Fruit fly (Drosophila melanogaster) whole organism, prepupa: Measurements from ENCODE around the gene et.

Experiments
- Blimp-1 ChIP-seq: fragments of 200-800 bp; sonication (Bioruptor generic); optimal IDR thresholded peaks from 3 replicates; lab custom pipeline; 2017; ENCODE audit warnings: missing biosample characterization, missing genetic modification characterization, mild to moderate bottlenecking, moderate library complexity, missing genetic modification reagents
- CG10631 ChIP-seq: fragments of 200-800 bp; sonication (Bioruptor generic); optimal IDR thresholded peaks from 2 replicates; lab custom pipeline; 2016; ENCODE audit warnings: missing biosample characterization, missing genetic modification characterization
- CG10669 ChIP-seq: fragments of 200-800 bp; sonication (Bioruptor generic); optimal IDR thresholded peaks from 3 replicates; lab custom pipeline; 2018; ENCODE audit warnings: missing biosample characterization, mild to moderate bottlenecking, missing genetic modification characterization, moderate library complexity
- CG11294 ChIP-seq: fragments of 200-800 bp; sonication (Bioruptor generic); IDR thresholded peaks from 2 replicates; pipeline ENCODE4 v1.3.6; 2022; ENCODE audit warnings: missing biosample characterization, missing genetic modification characterization
- CG11902 ChIP-seq: fragments of 200-800 bp; sonication (Bioruptor generic); optimal IDR thresholded peaks from 3 replicates; lab custom pipeline; 2016; ENCODE audit warnings: missing biosample characterization, missing genetic modification characterization
- CG15336 ChIP-seq: fragments of 200-800 bp; sonication (Bioruptor generic); IDR thresholded peaks from 2 replicates; pipeline ENCODE4 v1.3.6; 2022; ENCODE audit warnings: missing biosample characterization, missing genetic modification characterization
- CG16779 ChIP-seq: fragments of 200-800 bp; sonication (Bioruptor generic); optimal IDR thresholded peaks from 3 replicates; lab custom pipeline; 2017; ENCODE audit warnings: missing biosample characterization, mild to moderate bottlenecking, missing genetic modification characterization
- CG3032 ChIP-seq: fragments of 200-800 bp; optimal IDR thresholded peaks from 2 replicates; lab custom pipeline; 2019; ENCODE audit warnings: missing biosample characterization, mild to moderate bottlenecking, missing genetic modification characterization, moderate library complexity
- CG31627 ChIP-seq: fragments of 200-800 bp; sonication (Bioruptor generic); optimal IDR thresholded peaks from 3 replicates; lab custom pipeline; 2016; ENCODE audit warnings: missing biosample characterization, missing genetic modification characterization
- CG32006 ChIP-seq: fragments of 200-800 bp; sonication (Bioruptor generic); optimal IDR thresholded peaks from 3 replicates; lab custom pipeline; 2017; ENCODE audit warnings: missing biosample characterization, mild to moderate bottlenecking, missing genetic modification characterization
- CG34406 ChIP-seq: fragments of 200-800 bp; sonication (Bioruptor generic); optimal IDR thresholded peaks from 3 replicates; lab custom pipeline; 2016; ENCODE audit warnings: missing biosample characterization, missing genetic modification characterization
- CG3919 ChIP-seq: fragments of 200-800 bp; sonication (Bioruptor generic); optimal IDR thresholded peaks from 3 replicates; lab custom pipeline; 2016; ENCODE audit warnings: missing biosample characterization, missing genetic modification characterization
- CG6163 ChIP-seq: fragments of 200-800 bp; sonication (Bioruptor generic); IDR thresholded peaks from 3 replicates; pipeline ENCODE4 v1.3.6; 2022; ENCODE audit warnings: missing biosample characterization, missing genetic modification characterization
- CG8632 ChIP-seq: fragments of 200-800 bp; sonication (Bioruptor generic); optimal IDR thresholded peaks from 3 replicates; lab custom pipeline; 2016; ENCODE audit warnings: missing biosample characterization, missing genetic modification characterization
- Eip75B ChIP-seq: fragments of 200-800 bp; sonication (Bioruptor generic); optimal IDR thresholded peaks from 3 replicates; lab custom pipeline; 2016; ENCODE audit warnings: missing biosample characterization, missing genetic modification characterization
- Eip78C ChIP-seq: fragments of 200-800 bp; sonication (Bioruptor generic); peaks from one replicate; lab custom pipeline; 2016; ENCODE audit warnings: missing biosample characterization, missing genetic modification characterization
- Eip93F ChIP-seq: fragments of 200-800 bp; sonication (Bioruptor generic); optimal IDR thresholded peaks from 2 replicates; lab custom pipeline; 2016; ENCODE audit warnings: missing biosample characterization, mild to moderate bottlenecking, missing genetic modification characterization
- Ets21C ChIP-seq: fragments of 200-800 bp; sonication (Bioruptor generic); optimal IDR thresholded peaks from 3 replicates; lab custom pipeline; 2016; ENCODE audit warnings: missing biosample characterization, missing genetic modification characterization
- Ets96B ChIP-seq: fragments of 200-800 bp; optimal IDR thresholded peaks from 2 replicates; lab custom pipeline; 2019; ENCODE audit warnings: missing biosample characterization, mild to moderate bottlenecking, missing genetic modification characterization, moderate library complexity
- Hr39 ChIP-seq: fragments of 200-800 bp; sonication (Bioruptor generic); optimal IDR thresholded peaks from 2 replicates; lab custom pipeline; 2016; ENCODE audit warnings: missing biosample characterization, missing genetic modification characterization
- Hr4 ChIP-seq: fragments of 200-800 bp; sonication (Bioruptor generic); optimal IDR thresholded peaks from 3 replicates; lab custom pipeline; 2016; ENCODE audit warnings: missing biosample characterization, missing genetic modification characterization
- OdsH ChIP-seq: fragments of 200-800 bp; sonication (Bioruptor generic); optimal IDR thresholded peaks from 3 replicates; lab custom pipeline; 2016; ENCODE audit warnings: missing biosample characterization, missing genetic modification characterization
- Smox ChIP-seq: fragments of 200-800 bp; sonication (Bioruptor generic); optimal IDR thresholded peaks from 3 replicates; lab custom pipeline; 2016; ENCODE audit warnings: missing biosample characterization, missing genetic modification characterization
- Sox102F ChIP-seq: fragments of 200-800 bp; sonication (Bioruptor generic); optimal IDR thresholded peaks from 2 replicates; lab custom pipeline; 2016; ENCODE audit warnings: missing biosample characterization, mild to moderate bottlenecking, missing genetic modification characterization
- Sox14 ChIP-seq: fragments of 200-800 bp; sonication (Bioruptor generic); optimal IDR thresholded peaks from 3 replicates; lab custom pipeline; 2016; ENCODE audit warnings: missing biosample characterization, missing genetic modification characterization
- Sox15 ChIP-seq: fragments of 200-800 bp; sonication (Bioruptor generic); optimal IDR thresholded peaks from 3 replicates; lab custom pipeline; 2016; ENCODE audit warnings: missing biosample characterization, missing genetic modification characterization
- achi ChIP-seq: fragments of 200-800 bp; sonication (Bioruptor generic); optimal IDR thresholded peaks from 3 replicates; lab custom pipeline; 2016; ENCODE audit warnings: missing biosample characterization, missing genetic modification characterization
- acj6 ChIP-seq: fragments of 200-800 bp; sonication (Bioruptor generic); optimal IDR thresholded peaks from 3 replicates; lab custom pipeline; 2016; ENCODE audit warnings: missing biosample characterization, missing genetic modification characterization
- cyc ChIP-seq: fragments of 200-800 bp; sonication (Bioruptor generic); optimal IDR thresholded peaks from 3 replicates; lab custom pipeline; 2016; ENCODE audit warnings: missing biosample characterization, missing genetic modification characterization
- dac ChIP-seq: fragments of 200-800 bp; sonication (Bioruptor generic); optimal IDR thresholded peaks from 2 replicates; lab custom pipeline; 2017; ENCODE audit warnings: missing biosample characterization, mild to moderate bottlenecking, missing genetic modification characterization
- esn ChIP-seq: fragments of 200-800 bp; sonication (Bioruptor generic); optimal IDR thresholded peaks from 2 replicates; lab custom pipeline; 2016; ENCODE audit warnings: missing biosample characterization, mild to moderate bottlenecking, missing genetic modification characterization, moderate library complexity
- fd59A ChIP-seq: fragments of 200-800 bp; sonication (Bioruptor generic); optimal IDR thresholded peaks from 2 replicates; lab custom pipeline; 2017; ENCODE audit warnings: missing biosample characterization, mild to moderate bottlenecking, missing genetic modification characterization, missing genetic modification reagents
- fd85E ChIP-seq: fragments of 200-800 bp; sonication (Bioruptor generic); optimal IDR thresholded peaks from 3 replicates; lab custom pipeline; 2016; ENCODE audit warnings: missing biosample characterization, missing genetic modification characterization
- fkh ChIP-seq: fragments of 200-800 bp; sonication (Bioruptor generic); optimal IDR thresholded peaks from 3 replicates; lab custom pipeline; 2017; ENCODE audit warnings: missing biosample characterization, mild to moderate bottlenecking, missing genetic modification characterization, moderate library complexity
- lz ChIP-seq: fragments of 200-800 bp; sonication (Bioruptor generic); optimal IDR thresholded peaks from 3 replicates; lab custom pipeline; 2016; ENCODE audit warnings: missing biosample characterization, missing genetic modification characterization
- net ChIP-seq: fragments of 200-800 bp; sonication (Bioruptor generic); optimal IDR thresholded peaks from 3 replicates; lab custom pipeline; 2016; ENCODE audit warnings: missing biosample characterization, missing genetic modification characterization
- salr ChIP-seq, 2 experiments: fragments of 200-800 bp; sonication (Bioruptor generic); optimal IDR thresholded peaks; 3 replicates each; lab custom pipeline; 2016 to 2018; ENCODE audit warnings: missing biosample characterization in 2 of 2, missing genetic modification characterization in 2 of 2, mild to moderate bottlenecking in 1 of 2
- topi ChIP-seq: fragments of 200-800 bp; sonication (Bioruptor generic); optimal IDR thresholded peaks from 3 replicates; lab custom pipeline; 2016; ENCODE audit warnings: missing biosample characterization, missing genetic modification characterization
- vri ChIP-seq: fragments of 200-800 bp; sonication (Bioruptor generic); optimal IDR thresholded peaks from 3 replicates; lab custom pipeline; 2016; ENCODE audit warnings: missing biosample characterization, mild to moderate bottlenecking, missing genetic modification characterization

Gene et

DNA sequence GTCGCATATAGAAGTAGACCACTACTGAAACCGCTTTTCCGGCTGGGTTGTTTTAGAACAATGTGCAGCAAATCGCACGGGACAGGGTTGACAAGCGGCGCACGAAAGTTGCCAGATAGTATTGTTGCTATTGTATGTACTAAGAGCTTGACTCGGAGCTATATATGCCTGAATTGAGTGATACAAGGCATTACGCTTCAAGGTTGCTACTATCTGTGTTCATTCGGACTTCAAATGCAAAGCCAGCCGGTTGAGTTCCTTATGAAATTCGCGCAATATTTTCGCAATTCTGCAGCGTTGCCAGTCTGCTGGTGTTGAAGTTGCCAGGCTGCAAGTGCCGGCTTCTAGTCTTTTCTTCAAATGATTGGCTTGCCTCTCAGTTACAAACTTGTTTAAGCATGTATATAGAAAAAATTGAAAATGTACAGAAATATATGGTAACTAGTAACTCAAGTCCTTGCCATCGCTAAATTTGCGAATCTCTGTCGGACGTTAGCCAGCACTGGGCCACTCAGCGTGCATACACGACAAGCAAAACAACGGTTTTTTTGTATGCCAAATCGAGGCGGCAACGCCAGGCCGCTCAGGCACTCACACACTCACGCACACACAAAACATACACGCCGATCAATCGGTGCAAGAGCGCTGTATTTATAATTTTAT lies 23.8 kb downstream of the et start, which contains the start of the genes Ranbp21 and Elys (continued):
- TF ChIP-seq fd85E (GFP tag; lab: Kevin White, UChicago): no peak
- TF ChIP-seq CG10669 (GFP tag; lab: Kevin White, UChicago): no peak
- no peak for TF ChIP-seq net (GFP tag; lab: Kevin White, UChicago)
- no peak for TF ChIP-seq Sox102F
- peak; percentile 56 for TF ChIP-seq Ets21C
- no peak for TF ChIP-seq CG11902 (GFP tag; lab: Kevin White, UChicago)
- TF ChIP-seq Eip93F (GFP tag; lab: Kevin White, UChicago): no peak
- TF ChIP-seq salr (GFP tag; optimal IDR thresholded peaks at IDR 0.05; lab: Kevin White, UChicago): no peak
- TF ChIP-seq CG3032 (tag; lab: Kevin White, UChicago): peak; percentile 43
- TF ChIP-seq fkh (GFP tag; lab: Kevin White, UChicago): no peak
- no peak for TF ChIP-seq CG15336 (GFP tag; lab: Robert Waterston, UW)
- TF ChIP-seq dac (GFP tag; lab: Kevin White, UChicago): no peak
- no peak for TF ChIP-seq OdsH (GFP tag; lab: Kevin White, UChicago)
- no peak for TF ChIP-seq Smox (GFP tag; lab: Kevin White, UChicago)
- no peak for TF ChIP-seq vri (GFP tag; lab: Kevin White, UChicago)
- TF ChIP-seq Blimp-1 (GFP tag; lab: Kevin White, UChicago): no peak
- no peak for TF ChIP-seq fd59A (GFP tag; lab: Kevin White, UChicago)
- TF ChIP-seq CG8632 (GFP tag; lab: Kevin White, UChicago): no peak
- peak; percentile 74 for TF ChIP-seq CG31627 (GFP tag; lab: Kevin White, UChicago)
- peak; percentile 66; the same call in 2 of the 3 replicates for TF ChIP-seq CG6163 (GFP tag; lab: Robert Waterston, UW)
- peak; percentile 68 for TF ChIP-seq lz (GFP tag; lab: Kevin White, UChicago)
- peak; percentile 71 for TF ChIP-seq cyc (GFP tag; lab: Kevin White, UChicago)
- TF ChIP-seq esn (GFP tag; lab: Kevin White, UChicago): peak; percentile 58
- no peak for TF ChIP-seq CG10631 (GFP tag; lab: Kevin White, UChicago)
- no peak for TF ChIP-seq CG11294 (GFP tag; lab: Robert Waterston, UW)
- TF ChIP-seq CG32006 (GFP tag; lab: Kevin White, UChicago): no peak
- TF ChIP-seq CG3919 (GFP tag; lab: Kevin White, UChicago): no peak

DNA sequence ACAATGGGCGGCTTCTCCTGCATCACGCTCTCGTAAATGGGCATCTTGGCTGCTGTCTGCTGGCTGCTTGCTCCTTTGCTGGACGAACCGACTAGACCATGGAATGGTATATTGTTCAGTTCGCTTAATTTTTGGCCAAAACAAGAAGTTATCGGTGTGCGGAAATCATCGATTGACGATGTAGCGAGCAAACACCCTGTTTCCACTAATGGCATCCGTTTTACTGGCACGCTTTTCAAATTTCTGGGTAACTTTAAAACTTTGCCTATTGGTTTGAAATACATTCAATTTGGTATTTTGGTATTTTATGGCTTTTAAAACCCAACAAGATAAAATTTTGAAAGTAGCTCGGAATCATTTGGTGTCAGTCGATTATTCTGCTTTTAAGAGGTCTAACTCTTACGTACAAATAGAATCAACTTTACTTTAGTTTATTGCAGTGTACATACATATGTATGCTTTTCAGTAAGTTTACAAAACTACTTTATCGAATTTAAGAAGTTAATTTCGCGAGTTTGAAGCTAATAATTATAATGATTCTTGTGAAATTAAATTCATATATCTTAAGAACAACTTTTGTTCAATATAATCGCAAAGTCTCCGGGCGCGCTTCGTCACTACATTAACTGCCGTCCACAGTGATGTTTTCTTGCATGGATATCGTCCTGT lies 29.7 kb downstream of the et start, which contains the start of gene Arp10:
Arp10 (minus strand) TSS at position 304 of the 669 bp plus-strand sequence.
- TF ChIP-seq Sox15 (GFP tag; lab: Kevin White, UChicago) (no peak), Ets96B (tag; lab: Kevin White, UChicago) (peak; percentile 7), CG16779 (no peak), lz (GFP tag; lab: Kevin White, UChicago) (no peak), esn (GFP tag; lab: Kevin White, UChicago) (peak; percentile 17), CG32006 (GFP tag; lab: Kevin White, UChicago) (no peak), Eip78C (GFP tag; lab: Kevin White, UChicago) (peak; percentile 55), Blimp-1 (GFP tag; lab: Kevin White, UChicago) (no peak), salr (GFP tag; optimal IDR thresholded peaks at IDR 0.05; lab: Kevin White, UChicago) (no peak), dac (GFP tag; lab: Kevin White, UChicago) (no peak), CG3032 (tag; lab: Kevin White, UChicago) (peak; percentile 12), Sox14 (GFP tag; lab: Kevin White, UChicago) (no peak), achi (GFP tag; lab: Kevin White, UChicago) (peak; percentile 28), net (GFP tag; lab: Kevin White, UChicago) (no peak), CG31627 (GFP tag; lab: Kevin White, UChicago) (peak; percentile 26), Hr4 (GFP tag; lab: Kevin White, UChicago) (peak; percentile 30), CG34406 (GFP tag; lab: Kevin White, UChicago) (no peak), CG11294 (GFP tag; lab: Robert Waterston, UW) (no peak), Hr39 (GFP tag; lab: Kevin White, UChicago) (no peak), Eip75B (GFP tag; lab: Kevin White, UChicago) (no peak), acj6 (GFP tag; lab: Kevin White, UChicago) (no peak), topi (GFP tag; lab: Kevin White, UChicago) (peak; percentile 5)
